Fruit fly (Drosophila melanogaster) whole organism, adult: ENCODE data around the gene Pex19.

Experiments used
- CG12768 ChIP-seq: fragments of 200-800 bp; sonication (Bioruptor generic); optimal IDR thresholded peaks from 2 replicates; lab custom pipeline; 2017; ENCODE audit warnings: missing biosample characterization, missing genetic modification characterization, mild to moderate bottlenecking, moderate library complexity, missing genetic modification reagents
- CG1620 ChIP-seq: fragments of 200-800 bp; sonication (Bioruptor generic); optimal IDR thresholded peaks from 2 replicates; lab custom pipeline; 2016; ENCODE audit warnings: missing biosample characterization, missing genetic modification characterization
- CG5204 ChIP-seq: fragments of 200-800 bp; sonication (Bioruptor generic); optimal IDR thresholded peaks from 2 replicates; lab custom pipeline; 2016; ENCODE audit warnings: missing biosample characterization, missing genetic modification characterization
- CG7045 ChIP-seq: fragments of 200-800 bp; sonication (Bioruptor generic); optimal IDR thresholded peaks from 2 replicates; lab custom pipeline; 2017; ENCODE audit warnings: missing biosample characterization, mild to moderate bottlenecking, missing genetic modification characterization
- CG7101 ChIP-seq: fragments of 200-800 bp; sonication (Bioruptor generic); optimal IDR thresholded peaks from 2 replicates; lab custom pipeline; 2018; ENCODE audit warnings: missing biosample characterization, mild to moderate bottlenecking, missing genetic modification characterization, moderate library complexity
- kay ChIP-seq: fragments of 200-800 bp; sonication (Bioruptor generic); peaks from one replicate; lab custom pipeline; 2016; ENCODE audit warnings: missing biosample characterization, missing genetic modification characterization, borderline replicate concordance
- pad ChIP-seq: fragments of 200-800 bp; sonication (Bioruptor generic); optimal IDR thresholded peaks from 3 replicates; lab custom pipeline; 2017; ENCODE audit warnings: missing biosample characterization, missing genetic modification characterization, mild to moderate bottlenecking, moderate library complexity, missing genetic modification reagents

DNA sequence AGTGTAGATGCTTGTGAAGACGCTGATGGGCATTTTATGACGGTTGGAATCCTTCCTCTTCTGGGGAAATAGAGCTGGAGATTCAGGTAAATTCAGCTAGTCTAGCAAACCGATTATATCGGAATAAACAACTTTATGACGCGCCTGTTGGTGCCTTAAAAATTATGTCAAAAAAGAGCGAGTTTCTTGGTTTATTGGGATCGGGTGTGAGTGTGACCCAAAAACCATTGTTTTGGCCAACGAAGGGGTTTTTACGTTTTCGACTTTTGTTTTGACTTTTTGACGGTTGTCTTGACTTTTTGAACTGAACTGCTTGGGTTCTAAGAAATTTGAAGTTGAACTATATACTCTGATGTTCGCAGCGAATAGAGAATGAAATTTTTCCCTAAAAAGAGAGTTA is 419 bp downstream of the Pex19 start:
- TF ChIP-seq CG12768 (GFP tag; lab: Kevin White, UChicago) (no peak), CG7045 (GFP tag; lab: Kevin White, UChicago) (no peak), kay (GFP tag; lab: Kevin White, UChicago) (no peak), CG1620 (no peak), CG7101 (tag; lab: Kevin White, UChicago) (no peak), CG5204 (GFP tag; lab: Kevin White, UChicago) (no peak), pad (GFP tag; lab: Kevin White, UChicago) (no peak)
